Worm (Caenorhabditis elegans): Measurements from ENCODE around the gene unc-115.

ce11 chrX:10163212-10163611, 16.5 kb downstream of the unc-115 start:
- TF ChIP-seq ama-1 (optimal IDR thresholded peaks at IDR 0.05) (no peak), hlh-13 (GFP tag; optimal IDR thresholded peaks at IDR 0.05) (no peak), mec-3 (tag; optimal IDR thresholded peaks at IDR 0.05; ENCODE audit: borderline replicate concordance) (no peak), nfya-1 (tag; optimal IDR thresholded peaks at IDR 0.05) (no peak)
